Fruit fly (Drosophila melanogaster) whole organism, embryonic: Measurements from ENCODE around the gene cue.

ENCODE experiments used
- ATbp ChIP-seq: fragments of 200-800 bp; sonication (Bioruptor generic); optimal IDR thresholded peaks from 2 replicates; lab custom pipeline; 2017; ENCODE audit warnings: missing biosample characterization, mild to moderate bottlenecking, missing genetic modification characterization, missing genetic modification reagents
- Asciz ChIP-seq: fragments of 200-800 bp; sonication (Bioruptor generic); optimal IDR thresholded peaks from 2 replicates; lab custom pipeline; 2017; ENCODE audit warnings: missing biosample characterization, mild to moderate bottlenecking, missing genetic modification characterization, missing genetic modification reagents
- Blimp-1 ChIP-seq: fragments of 200-800 bp; sonication (Bioruptor generic); optimal IDR thresholded peaks from 3 replicates; lab custom pipeline; 2018; ENCODE audit warnings: missing biosample characterization, missing genetic modification characterization, mild to moderate bottlenecking, moderate library complexity, missing genetic modification reagents
- CG11560 ChIP-seq: fragments of 200-800 bp; sonication (Bioruptor generic); IDR thresholded peaks from 3 replicates; pipeline ENCODE4 v1.3.6; 2022; ENCODE audit warnings: missing biosample characterization, missing genetic modification characterization
- CG15601 ChIP-seq: fragments of 200-800 bp; sonication (Bioruptor generic); optimal IDR thresholded peaks from 3 replicates; lab custom pipeline; 2019; ENCODE audit warnings: missing biosample characterization, mild to moderate bottlenecking, missing genetic modification characterization, moderate library complexity
- CG17186 ChIP-seq: fragments of 200-800 bp; sonication (Bioruptor generic); optimal IDR thresholded peaks from 3 replicates; lab custom pipeline; 2017; ENCODE audit warnings: missing biosample characterization, missing genetic modification reagents, missing genetic modification characterization
- CG17359 ChIP-seq: fragments of 200-800 bp; sonication (Bioruptor generic); optimal IDR thresholded peaks from 3 replicates; lab custom pipeline; 2018; ENCODE audit warnings: missing biosample characterization, mild to moderate bottlenecking, missing genetic modification characterization, moderate library complexity
- CG1792 ChIP-seq: fragments of 200-800 bp; sonication (Bioruptor generic); optimal IDR thresholded peaks from 2 replicates; lab custom pipeline; 2016; ENCODE audit warnings: missing biosample characterization, missing genetic modification characterization
- CG2202 ChIP-seq: fragments of 200-800 bp; sonication (Bioruptor generic); optimal IDR thresholded peaks from 2 replicates; lab custom pipeline; 2018; ENCODE audit warnings: missing biosample characterization, mild to moderate bottlenecking, missing genetic modification characterization
- CG2875 ChIP-seq: fragments of 200-800 bp; sonication (Bioruptor generic); optimal IDR thresholded peaks from 2 replicates; lab custom pipeline; 2017; ENCODE audit warnings: missing biosample characterization, mild to moderate bottlenecking, missing genetic modification characterization, missing genetic modification reagents
- CG30020 ChIP-seq: fragments of 200-800 bp; optimal IDR thresholded peaks from 2 replicates; lab custom pipeline; 2019; ENCODE audit warnings: missing biosample characterization, mild to moderate bottlenecking, missing genetic modification characterization, moderate library complexity
- CG34376 ChIP-seq: fragments of 200-800 bp; sonication (Bioruptor generic); optimal IDR thresholded peaks from 2 replicates; lab custom pipeline; 2018; ENCODE audit warnings: missing biosample characterization, mild to moderate bottlenecking, missing genetic modification characterization
- CG3726 ChIP-seq: fragments of 200-800 bp; sonication (Bioruptor generic); IDR thresholded peaks from 3 replicates; pipeline ENCODE4, ENCODE4 v1.3.6; 2022; ENCODE audit warnings: missing biosample characterization, missing genetic modification characterization
- CG4404 ChIP-seq: fragments of 200-800 bp; sonication (Bioruptor generic); IDR thresholded peaks from 2 replicates; pipeline ENCODE4 v1.3.6; 2022; ENCODE audit warnings: missing biosample characterization, missing genetic modification characterization
- CG4820 ChIP-seq: fragments of 200-800 bp; sonication (Bioruptor generic); optimal IDR thresholded peaks from 3 replicates; lab custom pipeline; 2016; ENCODE audit warnings: missing biosample characterization, missing genetic modification characterization
- CG7271 ChIP-seq: fragments of 200-800 bp; sonication (Bioruptor generic); optimal IDR thresholded peaks from 2 replicates; lab custom pipeline; 2018; ENCODE audit warnings: missing biosample characterization, mild to moderate bottlenecking, missing genetic modification characterization, moderate library complexity
- CG8290 ChIP-seq, 3 experiments: fragments of 200-800 bp; sonication (Bioruptor generic); optimal IDR thresholded peaks; 2 replicates each; lab custom pipeline; 2016 to 2019; ENCODE audit warnings: missing biosample characterization in 3 of 3, missing genetic modification characterization in 3 of 3, mild to moderate bottlenecking in 2 of 3, moderate library complexity in 1 of 3
- CG8924 ChIP-seq: fragments of 200-800 bp; optimal IDR thresholded peaks from 3 replicates; lab custom pipeline; 2019; ENCODE audit warnings: missing biosample characterization, mild to moderate bottlenecking, missing genetic modification characterization, moderate library complexity
- CG8944 ChIP-seq: fragments of 200-800 bp; sonication (Bioruptor generic); optimal IDR thresholded peaks from 3 replicates; lab custom pipeline; 2016; ENCODE audit warnings: missing biosample characterization, missing genetic modification characterization
- D19A ChIP-seq: fragments of 200-800 bp; optimal IDR thresholded peaks from 3 replicates; lab custom pipeline; 2019; ENCODE audit warnings: missing biosample characterization, mild to moderate bottlenecking, missing genetic modification characterization, moderate library complexity
- Dll ChIP-seq: fragments of 200-800 bp; sonication (Bioruptor generic); IDR thresholded peaks from 4 replicates; pipeline ENCODE4 v1.3.6; 2022; ENCODE audit warnings: missing biosample characterization, missing genetic modification characterization; ENCODE audit not compliant: partially characterized antibody
- Ets65A ChIP-seq: fragments of 200-800 bp; sonication (Bioruptor generic); peaks from one replicate; lab custom pipeline; 2016; ENCODE audit warnings: missing biosample characterization, missing genetic modification characterization
- Hey ChIP-seq: fragments of 200-800 bp; sonication (Bioruptor generic); optimal IDR thresholded peaks from 3 replicates; lab custom pipeline; 2018; ENCODE audit warnings: missing biosample characterization, mild to moderate bottlenecking, missing genetic modification characterization
- HmgZ ChIP-seq: fragments of 200-800 bp; sonication (Bioruptor generic); optimal IDR thresholded peaks from 2 replicates; lab custom pipeline; 2018; ENCODE audit warnings: missing biosample characterization, mild to moderate bottlenecking, missing genetic modification characterization
- Poxn ChIP-seq: fragments of 200-800 bp; sonication (Bioruptor generic); IDR thresholded peaks from 2 replicates; pipeline ENCODE4 v1.3.6; 2022; ENCODE audit warnings: missing biosample characterization, missing genetic modification characterization
- Sin3A ChIP-seq: fragments of >200 bp; optimal IDR thresholded peaks from 2 replicates; lab custom pipeline; 2018
- Vsx1 ChIP-seq: fragments of 200-800 bp; sonication (Bioruptor generic); optimal IDR thresholded peaks from 2 replicates; lab custom pipeline; 2017; ENCODE audit warnings: missing biosample characterization, mild to moderate bottlenecking, missing genetic modification characterization, missing genetic modification reagents
- Xbp1 ChIP-seq: fragments of 200-800 bp; sonication (Bioruptor generic); optimal IDR thresholded peaks from 3 replicates; lab custom pipeline; 2016; ENCODE audit warnings: missing biosample characterization, mild to moderate bottlenecking, missing genetic modification characterization
- ash1 ChIP-seq: fragments of 200-800 bp; sonication (Bioruptor generic); optimal IDR thresholded peaks from 2 replicates; lab custom pipeline; 2018; ENCODE audit warnings: missing biosample characterization, mild to moderate bottlenecking, missing genetic modification characterization
- bab2 ChIP-seq: fragments of 200-800 bp; sonication (Bioruptor generic); optimal IDR thresholded peaks from 2 replicates; lab custom pipeline; 2016; ENCODE audit warnings: missing biosample characterization, missing genetic modification characterization
- cad ChIP-seq: fragments of >200 bp; optimal IDR thresholded peaks from 2 replicates; lab custom pipeline; 2017; ENCODE audit warnings: missing biosample characterization, missing genetic modification characterization
- cwo ChIP-seq: fragments of 200-800 bp; sonication (Bioruptor generic); optimal IDR thresholded peaks from 3 replicates; lab custom pipeline; 2017; ENCODE audit warnings: missing biosample characterization, missing genetic modification characterization, mild to moderate bottlenecking, moderate library complexity, missing genetic modification reagents
- fd3F ChIP-seq: fragments of 200-800 bp; sonication (Bioruptor generic); optimal IDR thresholded peaks from 2 replicates; lab custom pipeline; 2018; ENCODE audit warnings: missing biosample characterization, mild to moderate bottlenecking, missing genetic modification characterization, moderate library complexity
- fu2 ChIP-seq: fragments of 200-800 bp; sonication (Bioruptor generic); optimal IDR thresholded peaks from 2 replicates; lab custom pipeline; 2016; ENCODE audit warnings: missing biosample characterization, missing genetic modification characterization
- gfzf ChIP-seq: fragments of 200-800 bp; sonication (Bioruptor generic); optimal IDR thresholded peaks from 2 replicates; lab custom pipeline; 2016; ENCODE audit warnings: missing biosample characterization, mild to moderate bottlenecking, missing genetic modification characterization, moderate library complexity
- gsb ChIP-seq: fragments of 200-800 bp; sonication (Bioruptor generic); IDR thresholded peaks from 2 replicates; pipeline ENCODE4 v1.3.6; 2022; ENCODE audit warnings: missing biosample characterization, missing genetic modification characterization
- gt ChIP-seq: fragments of 200-800 bp; sonication (Bioruptor generic); IDR thresholded peaks from 2 replicates; pipeline ENCODE4 v1.3.6; 2022; ENCODE audit warnings: missing biosample characterization, missing genetic modification characterization
- ind ChIP-seq: fragments of 200-800 bp; sonication (Bioruptor generic); optimal IDR thresholded peaks from 3 replicates; lab custom pipeline; 2016; ENCODE audit warnings: missing biosample characterization, missing genetic modification characterization
- kni ChIP-seq: fragments of 200-800 bp; sonication (Bioruptor generic); optimal IDR thresholded peaks from 3 replicates; lab custom pipeline; 2017; ENCODE audit warnings: mild to moderate bottlenecking, missing biosample characterization, missing genetic modification reagents, missing genetic modification characterization
- mld ChIP-seq: fragments of 200-800 bp; sonication (Bioruptor generic); IDR thresholded peaks from 3 replicates; pipeline ENCODE4 v1.3.6; 2022; ENCODE audit warnings: missing biosample characterization, missing genetic modification characterization; ENCODE audit not compliant: partially characterized antibody
- nmo ChIP-seq: fragments of 200-800 bp; sonication (Bioruptor generic); optimal IDR thresholded peaks from 2 replicates; lab custom pipeline; 2018; ENCODE audit warnings: missing biosample characterization, mild to moderate bottlenecking, missing genetic modification characterization, moderate library complexity
- peb ChIP-seq: fragments of 200-800 bp; sonication (Bioruptor generic); IDR thresholded peaks from 2 replicates; pipeline ENCODE4 v1.3.6; 2022; ENCODE audit warnings: missing biosample characterization, missing genetic modification characterization
- phol ChIP-seq: fragments of 200-800 bp; sonication (Bioruptor generic); optimal IDR thresholded peaks from 3 replicates; lab custom pipeline; 2018; ENCODE audit warnings: missing biosample characterization, mild to moderate bottlenecking, missing genetic modification characterization, moderate library complexity
- row ChIP-seq: fragments of 200-800 bp; sonication (Bioruptor generic); IDR thresholded peaks from 3 replicates; pipeline ENCODE4 v1.3.6; 2022; ENCODE audit warnings: missing biosample characterization, missing genetic modification characterization
- schlank ChIP-seq: fragments of 200-800 bp; sonication (Bioruptor generic); optimal IDR thresholded peaks from 2 replicates; lab custom pipeline; 2018; ENCODE audit warnings: missing biosample characterization, mild to moderate bottlenecking, missing genetic modification characterization
- sna ChIP-seq: fragments of 200-800 bp; sonication (Bioruptor generic); IDR thresholded peaks from 2 replicates; pipeline ENCODE4 v1.3.6; 2022; ENCODE audit warnings: missing biosample characterization, missing genetic modification characterization; ENCODE audit not compliant: partially characterized antibody
- ttk ChIP-seq: fragments of 200-800 bp; sonication (Bioruptor generic); IDR thresholded peaks from 2 replicates; pipeline ENCODE4 v2.1.2; 2022; ENCODE audit warnings: missing biosample characterization, missing genetic modification characterization
- unpg ChIP-seq: fragments of 200-800 bp; sonication (Bioruptor generic); optimal IDR thresholded peaks from 3 replicates; lab custom pipeline; 2018; ENCODE audit warnings: missing biosample characterization, mild to moderate bottlenecking, missing genetic modification characterization, moderate library complexity
- wdn ChIP-seq: fragments of 200-800 bp; sonication (Bioruptor generic); IDR thresholded peaks from 2 replicates; pipeline ENCODE4 v1.3.6; 2022; ENCODE audit warnings: missing biosample characterization, missing genetic modification characterization

The cue gene

DNA sequence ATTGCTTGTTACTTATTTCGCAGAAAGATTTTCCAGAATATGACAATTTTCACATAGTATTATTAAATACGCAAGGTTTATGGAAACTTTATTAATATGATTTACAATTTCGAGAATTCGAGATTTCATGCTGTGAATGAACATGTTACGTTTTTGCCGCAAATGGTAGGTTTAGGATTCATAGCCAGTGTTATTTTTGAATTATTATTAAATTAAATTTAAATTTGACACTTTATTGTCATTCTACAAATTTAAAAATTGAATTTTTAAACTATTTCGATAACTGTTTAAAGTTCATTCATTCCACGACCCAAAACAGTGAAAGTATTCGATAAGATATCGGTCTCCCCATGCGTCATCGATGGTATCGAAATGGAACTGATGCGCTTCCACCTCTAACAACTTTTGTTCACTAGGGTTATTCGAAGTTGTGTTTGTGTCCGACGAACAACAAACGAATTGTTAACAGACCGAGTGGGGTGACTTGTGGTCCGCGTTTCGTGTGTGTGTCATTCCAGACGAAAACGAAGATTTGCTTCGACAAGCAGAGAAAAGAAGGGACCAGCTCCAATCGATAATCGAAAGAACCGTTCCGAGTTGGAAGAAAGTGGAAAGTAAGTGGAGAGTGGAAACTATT is 28.7 kb upstream of the cue start, which contains the start of the genes CG32313 and Pcyt1 (continued):
- TF ChIP-seq CG4404 (no peak), cwo (GFP tag; lab: Kevin White, UChicago) (no peak), CG4820 (GFP tag; lab: Kevin White, UChicago) (no peak), cad (GFP tag; lab: Kevin White, UChicago) (no peak), CG2875 (peak; percentile 23), Blimp-1 (GFP tag; lab: Kevin White, UChicago) (peak; percentile 47), gt (GFP tag; lab: Robert Waterston, UW) (no peak), CG15601 (peak; percentile 25), Vsx1 (GFP tag; lab: Kevin White, UChicago) (no peak), CG8924 (tag; lab: Kevin White, UChicago) (peak; percentile 65), Hey (no peak), gsb (GFP tag; lab: Robert Waterston, UW) (no peak), wdn (GFP tag; lab: Robert Waterston, UW) (0 out of 2 replicates have a peak, but pooled peaks have one; percentile 27), CG34376 (peak; percentile 30), CG7271 (tag; lab: Kevin White, UChicago) (no peak), ttk (GFP tag; lab: Robert Waterston, UW) (no peak), Sin3A (lab: Kevin White, UChicago) (peak; percentile 11), D19A (tag; lab: Kevin White, UChicago) (no peak), phol (tag; lab: Kevin White, UChicago) (peak; percentile 25), nmo (GFP tag; lab: Kevin White, UChicago) (peak; percentile 50), CG11560 (tag; lab: Robert Waterston, UW) (peak; percentile 99), CG30020 (tag; lab: Kevin White, UChicago) (peak; percentile 66), mld (GFP tag; lab: Robert Waterston, UW) (peak; percentile 80; the same call in 1 of the 3 replicates), CG8944 (GFP tag; lab: Kevin White, UChicago) (no peak), ind (GFP tag; lab: Kevin White, UChicago) (no peak), Poxn (GFP tag; lab: Robert Waterston, UW) (no peak), sna (GFP tag; lab: Robert Waterston, UW) (peak; percentile 82), schlank (tag; lab: Kevin White, UChicago) (no peak), bab2 (no peak), CG17186 (GFP tag; lab: Kevin White, UChicago) (peak; percentile 76), peb (no peak), Dll (GFP tag; lab: Robert Waterston, UW) (peak; percentile 85), CG2202 (peak; percentile 5), fu2 (GFP tag; lab: Kevin White, UChicago) (peak; percentile 11), kni (GFP tag; lab: Kevin White, UChicago) (no peak), HmgZ (tag; lab: Kevin White, UChicago) (peak; percentile 61), unpg (GFP tag; lab: Kevin White, UChicago) (no peak), CG1792 (no peak), ash1 (GFP tag; lab: Kevin White, UChicago) (no peak), fd3F (GFP tag; lab: Kevin White, UChicago) (no peak), Xbp1 (GFP tag; lab: Kevin White, UChicago) (peak; percentile 21), CG8290 (GFP tag; optimal IDR thresholded peaks at IDR 0.05; lab: Kevin White, UChicago) (peak; percentile 44), CG8290 (tag; optimal IDR thresholded peaks at IDR 0.05; lab: Kevin White, UChicago) (peak in 1 of 2 experiments; percentile 72), CG3726 (GFP tag; lab: Robert Waterston, UW) (no peak), Asciz (peak; percentile 12), gfzf (GFP tag; lab: Kevin White, UChicago) (peak; percentile 25), CG17359 (peak; percentile 17), Ets65A (GFP tag; lab: Kevin White, UChicago) (no peak), ATbp (GFP tag; lab: Kevin White, UChicago) (peak; percentile 0), row (GFP tag; lab: Robert Waterston, UW) (peak; percentile 42; the same call in 2 of the 3 replicates)
